Fruit fly (Drosophila melanogaster) whole organism, embryonic: Measurements from ENCODE around the gene CG13876.

Experiments used
- Aef1 ChIP-seq: fragments of 200-800 bp; sonication (Bioruptor generic); IDR thresholded peaks from 3 replicates; pipeline ENCODE4 v1.3.6; 2022; ENCODE audit warnings: missing biosample characterization, missing genetic modification characterization
- Asciz ChIP-seq: fragments of 200-800 bp; sonication (Bioruptor generic); optimal IDR thresholded peaks from 2 replicates; lab custom pipeline; 2017; ENCODE audit warnings: missing biosample characterization, mild to moderate bottlenecking, missing genetic modification characterization, missing genetic modification reagents
- B-H2 ChIP-seq: fragments of 200-800 bp; sonication (Bioruptor generic); optimal IDR thresholded peaks from 2 replicates; lab custom pipeline; 2018; ENCODE audit warnings: missing biosample characterization, mild to moderate bottlenecking, missing genetic modification characterization
- CG10321 ChIP-seq: fragments of 200-800 bp; sonication (Bioruptor generic); IDR thresholded peaks from 2 replicates; pipeline ENCODE4 v1.3.6; 2022; ENCODE audit warnings: missing biosample characterization, missing genetic modification characterization
- CG11085 ChIP-seq: fragments of 200-800 bp; sonication (Bioruptor generic); IDR thresholded peaks from 2 replicates; pipeline ENCODE4 v1.3.6; 2022; ENCODE audit warnings: missing biosample characterization, missing genetic modification characterization
- CG12104 ChIP-seq: fragments of 200-800 bp; sonication (Bioruptor generic); optimal IDR thresholded peaks from 3 replicates; lab custom pipeline; 2016; ENCODE audit warnings: missing biosample characterization, missing genetic modification characterization
- CG1529 ChIP-seq: fragments of 200-800 bp; sonication (Bioruptor generic); optimal IDR thresholded peaks from 3 replicates; lab custom pipeline; 2018; ENCODE audit warnings: missing biosample characterization, missing genetic modification characterization
- CG1603 ChIP-seq: fragments of 200-800 bp; sonication (Bioruptor generic); optimal IDR thresholded peaks from 2 replicates; lab custom pipeline; 2019; ENCODE audit warnings: missing biosample characterization, mild to moderate bottlenecking, missing genetic modification characterization, moderate library complexity
- CG17328 ChIP-seq: fragments of 200-800 bp; sonication (Bioruptor generic); IDR thresholded peaks from 2 replicates; pipeline ENCODE4 v1.3.6; 2022; ENCODE audit warnings: missing biosample characterization, missing genetic modification characterization
- CG17802 ChIP-seq: fragments of 200-800 bp; sonication (Bioruptor generic); optimal IDR thresholded peaks from 2 replicates; lab custom pipeline; 2018; ENCODE audit warnings: missing biosample characterization, mild to moderate bottlenecking, missing genetic modification characterization, moderate library complexity
- CG31224 ChIP-seq: fragments of 200-800 bp; sonication (Bioruptor generic); IDR thresholded peaks from 2 replicates; pipeline ENCODE4 v1.3.6; 2022; ENCODE audit warnings: missing biosample characterization, missing genetic modification characterization
- CG32532 ChIP-seq: fragments of 200-800 bp; sonication (Bioruptor generic); IDR thresholded peaks from 2 replicates; pipeline ENCODE4 v1.3.6; 2022; ENCODE audit warnings: missing biosample characterization, missing genetic modification characterization
- CG34422 ChIP-seq: fragments of 200-800 bp; sonication (Bioruptor generic); IDR thresholded peaks from 3 replicates; pipeline ENCODE4 v1.3.6; 2022; ENCODE audit warnings: missing biosample characterization, missing genetic modification characterization
- CG6854 ChIP-seq: fragments of 200-800 bp; sonication (Bioruptor generic); optimal IDR thresholded peaks from 3 replicates; lab custom pipeline; 2017; ENCODE audit warnings: missing biosample characterization, mild to moderate bottlenecking, missing genetic modification characterization
- CG8290 ChIP-seq, 3 experiments: fragments of 200-800 bp; sonication (Bioruptor generic); optimal IDR thresholded peaks; 2 replicates each; lab custom pipeline; 2016 to 2019; ENCODE audit warnings: missing biosample characterization in 3 of 3, missing genetic modification characterization in 3 of 3, mild to moderate bottlenecking in 2 of 3, moderate library complexity in 1 of 3
- CG8944 ChIP-seq: fragments of 200-800 bp; sonication (Bioruptor generic); optimal IDR thresholded peaks from 3 replicates; lab custom pipeline; 2016; ENCODE audit warnings: missing biosample characterization, missing genetic modification characterization
- Deaf1 ChIP-seq: fragments of 200-800 bp; optimal IDR thresholded peaks from 3 replicates; lab custom pipeline; 2019; ENCODE audit warnings: missing biosample characterization, mild to moderate bottlenecking, missing genetic modification characterization, moderate library complexity
- Dll ChIP-seq: fragments of 200-800 bp; sonication (Bioruptor generic); IDR thresholded peaks from 4 replicates; pipeline ENCODE4 v1.3.6; 2022; ENCODE audit warnings: missing biosample characterization, missing genetic modification characterization; ENCODE audit not compliant: partially characterized antibody
- Doc3 ChIP-seq: fragments of 200-800 bp; sonication (Bioruptor generic); IDR thresholded peaks from 3 replicates; pipeline ENCODE4 v1.3.6; 2022; ENCODE audit warnings: missing biosample characterization, missing genetic modification characterization; ENCODE audit not compliant: partially characterized antibody
- Elba2 ChIP-seq: fragments of 200-800 bp; sonication (Bioruptor generic); optimal IDR thresholded peaks from 3 replicates; lab custom pipeline; 2016; ENCODE audit warnings: missing biosample characterization, missing genetic modification characterization
- Ets65A ChIP-seq: fragments of 200-800 bp; sonication (Bioruptor generic); peaks from one replicate; lab custom pipeline; 2016; ENCODE audit warnings: missing biosample characterization, missing genetic modification characterization
- Hand ChIP-seq: fragments of 200-800 bp; sonication (Bioruptor generic); optimal IDR thresholded peaks from 2 replicates; lab custom pipeline; 2017; ENCODE audit warnings: mild to moderate bottlenecking, missing biosample characterization, missing genetic modification reagents, missing genetic modification characterization
- Hmr ChIP-seq: fragments of 200-800 bp; sonication (Bioruptor generic); optimal IDR thresholded peaks from 3 replicates; lab custom pipeline; 2017; ENCODE audit warnings: mild to moderate bottlenecking, missing biosample characterization, missing genetic modification reagents, missing genetic modification characterization
- MTF-1 ChIP-seq: fragments of 200-800 bp; sonication (Bioruptor generic); optimal IDR thresholded peaks from 2 replicates; lab custom pipeline; 2018; ENCODE audit warnings: missing biosample characterization, mild to moderate bottlenecking, missing genetic modification characterization, borderline replicate concordance
- NC2α ChIP-seq: fragments of 200-800 bp; sonication (Bioruptor generic); optimal IDR thresholded peaks from 2 replicates; lab custom pipeline; 2016; ENCODE audit warnings: missing biosample characterization, missing genetic modification characterization
- NFAT ChIP-seq: fragments of 200-800 bp; sonication (Bioruptor generic); IDR thresholded peaks from 2 replicates; pipeline ENCODE4 v1.3.6; 2022; ENCODE audit warnings: missing biosample characterization, missing genetic modification characterization
- Optix ChIP-seq: fragments of 200-800 bp; sonication (Bioruptor generic); IDR thresholded peaks from 3 replicates; pipeline ENCODE4 v1.3.6; 2022; ENCODE audit warnings: missing biosample characterization, missing genetic modification characterization
- Sin3A ChIP-seq: fragments of >200 bp; optimal IDR thresholded peaks from 2 replicates; lab custom pipeline; 2018
- Tbp ChIP-seq: fragments of >200 bp; optimal IDR thresholded peaks from 2 replicates; lab custom pipeline; 2018; ENCODE audit warnings: missing biosample characterization, missing genetic modification characterization
- bsh ChIP-seq, 2 experiments: fragments of 200-800 bp; sonication (Bioruptor generic); optimal IDR thresholded peaks; 2 replicates each; lab custom pipeline; 2017 to 2018; ENCODE audit warnings: mild to moderate bottlenecking in 2 of 2, missing biosample characterization in 2 of 2, missing genetic modification characterization in 2 of 2, moderate library complexity in 1 of 2
- btn ChIP-seq: fragments of 200-800 bp; sonication (Bioruptor generic); optimal IDR thresholded peaks from 2 replicates; lab custom pipeline; 2016; ENCODE audit warnings: missing biosample characterization, missing genetic modification characterization
- cg ChIP-seq: fragments of 200-800 bp; sonication (Bioruptor generic); optimal IDR thresholded peaks from 3 replicates; lab custom pipeline; 2019; ENCODE audit warnings: missing biosample characterization, mild to moderate bottlenecking, missing genetic modification characterization, moderate library complexity
- chinmo ChIP-seq: fragments of 200-800 bp; sonication (Bioruptor generic); IDR thresholded peaks from 4 replicates; pipeline ENCODE4 v1.3.6; 2022; ENCODE audit warnings: missing biosample characterization, missing genetic modification characterization; ENCODE audit not compliant: partially characterized antibody
- dpn ChIP-seq, 2 experiments: fragments of 200-800 bp; sonication (Bioruptor generic); optimal IDR thresholded peaks; 3 replicates each; lab custom pipeline; 2016; ENCODE audit warnings: missing biosample characterization in 2 of 2, missing genetic modification characterization in 2 of 2
- gce ChIP-seq: fragments of 200-800 bp; sonication (Bioruptor generic); IDR thresholded peaks from 3 replicates; pipeline ENCODE4 v1.3.6; 2022; ENCODE audit warnings: missing biosample characterization, missing genetic modification characterization
- gsb ChIP-seq: fragments of 200-800 bp; sonication (Bioruptor generic); IDR thresholded peaks from 2 replicates; pipeline ENCODE4 v1.3.6; 2022; ENCODE audit warnings: missing biosample characterization, missing genetic modification characterization
- ken ChIP-seq: fragments of 200-800 bp; sonication (Bioruptor generic); IDR thresholded peaks from 3 replicates; pipeline ENCODE4 v1.3.6; 2022; ENCODE audit warnings: missing biosample characterization, missing genetic modification characterization
- lbe ChIP-seq: fragments of 200-800 bp; sonication (Bioruptor generic); optimal IDR thresholded peaks from 2 replicates; lab custom pipeline; 2016; ENCODE audit warnings: missing biosample characterization, mild to moderate bottlenecking, missing genetic modification characterization
- lov ChIP-seq, 2 experiments: fragments of 200-800 bp in 1 of 2; fragments of >200 bp in 1 of 2; sonication (Bioruptor generic) in 1 of 2; IDR thresholded peaks in 1 of 2; optimal IDR thresholded peaks in 1 of 2; 2 replicates in 1 of 2; 3 replicates in 1 of 2; pipeline versions ENCODE4 v1.3.6 to Lab custom; 2017 to 2022; ENCODE audit warnings: missing biosample characterization in 1 of 2, missing genetic modification characterization in 1 of 2
- maf-S ChIP-seq: fragments of 200-800 bp; sonication (Bioruptor generic); optimal IDR thresholded peaks from 2 replicates; lab custom pipeline; 2016; ENCODE audit warnings: missing biosample characterization, missing genetic modification characterization
- mld ChIP-seq: fragments of 200-800 bp; sonication (Bioruptor generic); IDR thresholded peaks from 3 replicates; pipeline ENCODE4 v1.3.6; 2022; ENCODE audit warnings: missing biosample characterization, missing genetic modification characterization; ENCODE audit not compliant: partially characterized antibody
- rib ChIP-seq: fragments of 200-800 bp; sonication (Bioruptor generic); IDR thresholded peaks from 2 replicates; pipeline ENCODE4 v1.3.6; 2022; ENCODE audit warnings: missing biosample characterization, missing genetic modification characterization
- row ChIP-seq: fragments of 200-800 bp; sonication (Bioruptor generic); IDR thresholded peaks from 3 replicates; pipeline ENCODE4 v1.3.6; 2022; ENCODE audit warnings: missing biosample characterization, missing genetic modification characterization
- sr ChIP-seq: fragments of 200-800 bp; sonication (Bioruptor generic); IDR thresholded peaks from 3 replicates; pipeline ENCODE4 v1.3.6; 2022; ENCODE audit warnings: missing biosample characterization, missing genetic modification characterization
- tin ChIP-seq: fragments of 200-800 bp; sonication (Bioruptor generic); optimal IDR thresholded peaks from 3 replicates; lab custom pipeline; 2016; ENCODE audit warnings: missing biosample characterization, missing genetic modification characterization
- tup ChIP-seq: fragments of 200-800 bp; sonication (Bioruptor generic); optimal IDR thresholded peaks from 2 replicates; lab custom pipeline; 2016; ENCODE audit warnings: missing biosample characterization, mild to moderate bottlenecking, missing genetic modification characterization, moderate library complexity
- z ChIP-seq: fragments of 200-800 bp; sonication (Bioruptor generic); IDR thresholded peaks from 3 replicates; pipeline ENCODE4 v1.3.6; 2022; ENCODE audit warnings: missing biosample characterization, missing genetic modification characterization

CG13876 gene

dm6 chr3L:224004-224951, 18.3 kb downstream of the CG13876 start (continued):
- TF ChIP-seq tup (GFP tag; lab: Kevin White, UChicago) (peak; percentile 14), CG17802 (tag; lab: Kevin White, UChicago) (no peak), gce (GFP tag; lab: Robert Waterston, UW) (peak; percentile 27; the same call in 1 of the 3 replicates), NC2α (GFP tag; lab: Kevin White, UChicago) (peak; percentile 19), Deaf1 (tag; lab: Kevin White, UChicago) (peak; percentile 40), bsh (GFP tag; optimal IDR thresholded peaks at IDR 0.05; lab: Kevin White, UChicago) (no peak), rib (GFP tag; lab: Robert Waterston, UW) (peak; percentile 30), mld (no peak), Tbp (peak; percentile 82), MTF-1 (GFP tag; lab: Kevin White, UChicago) (peak; percentile 57), chinmo (GFP tag; lab: Robert Waterston, UW) (peak; percentile 68; the same call in 3 of the 4 replicates), Doc3 (GFP tag; lab: Robert Waterston, UW) (no peak), ken (peak; percentile 9; the same call in 2 of the 3 replicates), Dll (peak; percentile 32; the same call in 1 of the 4 replicates), CG31224 (GFP tag; lab: Robert Waterston, UW) (peak; percentile 36; the same call in 1 of the 2 replicates), CG8290 (GFP tag; optimal IDR thresholded peaks at IDR 0.05; lab: Kevin White, UChicago) (no peak), CG8290 (tag; optimal IDR thresholded peaks at IDR 0.05; lab: Kevin White, UChicago) (peak in 1 of 2 experiments; percentile 83), CG1529 (GFP tag; lab: Kevin White, UChicago) (no peak), Ets65A (peak; percentile 51), gsb (GFP tag; lab: Robert Waterston, UW) (peak; percentile 43; the same call in 1 of the 2 replicates), Asciz (GFP tag; lab: Kevin White, UChicago) (no peak), NFAT (GFP tag; lab: Robert Waterston, UW) (peak; percentile 73), btn (no peak), lov (optimal IDR thresholded peaks at IDR 0.05; lab: Kevin White, UChicago) (no peak), lov (GFP tag; IDR thresholded peaks at IDR 0.05; lab: Robert Waterston, UW) (peak; percentile 77; the same call in 1 of the 3 replicates), CG10321 (GFP tag; lab: Robert Waterston, UW) (peak; percentile 96), row (no peak), CG11085 (GFP tag; lab: Robert Waterston, UW) (peak; percentile 5; the same call in 1 of the 2 replicates), CG34422 (GFP tag; lab: Robert Waterston, UW) (peak; percentile 76), CG1603 (peak; percentile 26), Aef1 (peak; percentile 64; the same call in 2 of the 3 replicates), cg (GFP tag; lab: Kevin White, UChicago) (peak; percentile 89), tin (GFP tag; lab: Kevin White, UChicago) (no peak), z (GFP tag; lab: Robert Waterston, UW) (peak; percentile 36; the same call in 1 of the 3 replicates), CG12104 (GFP tag; lab: Kevin White, UChicago) (no peak), lbe (peak; percentile 4), maf-S (no peak), CG8944 (GFP tag; lab: Kevin White, UChicago) (no peak), Optix (GFP tag; lab: Robert Waterston, UW) (peak; percentile 48; the same call in 1 of the 3 replicates), Hand (peak; percentile 1), dpn (GFP tag; optimal IDR thresholded peaks at IDR 0.05; lab: Kevin White, UChicago) (no peak), sr (GFP tag; lab: Robert Waterston, UW) (0 out of 3 replicates have a peak, but pooled peaks have one; percentile 21), Hmr (GFP tag; lab: Kevin White, UChicago) (peak; percentile 49), B-H2 (GFP tag; lab: Kevin White, UChicago) (no peak), Sin3A (lab: Kevin White, UChicago) (no peak), Elba2 (GFP tag; lab: Kevin White, UChicago) (no peak), CG6854 (GFP tag; lab: Kevin White, UChicago) (peak; percentile 38), CG17328 (peak; percentile 30; the same call in 1 of the 2 replicates), CG32532 (peak; percentile 32; the same call in 1 of the 2 replicates)
